Fruit fly (Drosophila melanogaster): Measurements from ENCODE around the gene Acat2.

Acat2 gene

dm6 chr3L:1302234-1302949, at the start of gene Acat2, which contains the start of gene Rac1:
Acat2 (plus strand) TSS chr3L:1302944.
Rac1 (minus strand) TSS chr3L:1302683.
- no peak for TF ChIP-seq CG33017 (tag; optimal IDR thresholded peaks at IDR 0.05)
- TF ChIP-seq CG5204 (GFP tag; optimal IDR thresholded peaks at IDR 0.05): no peak
- peak; percentile 29 for TF ChIP-seq CG1620 (GFP tag; optimal IDR thresholded peaks at IDR 0.05)
- no peak for TF ChIP-seq Hr96 (GFP tag; optimal IDR thresholded peaks at IDR 0.05)
- no peak for TF ChIP-seq Clk (GFP tag; optimal IDR thresholded peaks at IDR 0.05)
- peak; percentile 17 for TF ChIP-seq CG14711 (tag; optimal IDR thresholded peaks at IDR 0.05)
- TF ChIP-seq CG12768 (GFP tag; optimal IDR thresholded peaks at IDR 0.05): no peak
- TF ChIP-seq CG7101 (tag; optimal IDR thresholded peaks at IDR 0.05): no peak
- TF ChIP-seq bab1 (GFP tag; optimal IDR thresholded peaks at IDR 0.05): peak; percentile 44
- no peak for TF ChIP-seq Mnt (GFP tag; optimal IDR thresholded peaks at IDR 0.05)
- no peak for TF ChIP-seq kay (GFP tag; ENCODE audit: borderline replicate concordance)
- no peak for TF ChIP-seq pad (GFP tag; optimal IDR thresholded peaks at IDR 0.05)
- peak; percentile 3 for TF ChIP-seq CG11617 (GFP tag; optimal IDR thresholded peaks at IDR 0.05)

dm6 chr3L:1256061-1256780, 46.5 kb upstream of the Acat2 start, which contains the start of gene tfc:
tfc (plus strand) TSS chr3L:1256449.
- TF ChIP-seq cnc (optimal IDR thresholded peaks at IDR 0.05) (no peak), cic (GFP tag; optimal IDR thresholded peaks at IDR 0.05) (no peak), bab1 (GFP tag; optimal IDR thresholded peaks at IDR 0.05) (no peak), CG12768 (GFP tag; optimal IDR thresholded peaks at IDR 0.05) (no peak), CG11617 (GFP tag; optimal IDR thresholded peaks at IDR 0.05) (no peak), Crg-1 (GFP tag; optimal IDR thresholded peaks at IDR 0.05) (no peak), Hr96 (GFP tag; optimal IDR thresholded peaks at IDR 0.05) (no peak), toe (GFP tag; optimal IDR thresholded peaks at IDR 0.05) (no peak), kay (GFP tag; ENCODE audit: borderline replicate concordance) (no peak), Mnt (GFP tag; optimal IDR thresholded peaks at IDR 0.05) (no peak), tj (GFP tag; optimal IDR thresholded peaks at IDR 0.05) (no peak), CG7045 (GFP tag; optimal IDR thresholded peaks at IDR 0.05) (no peak), CG7101 (tag; optimal IDR thresholded peaks at IDR 0.05) (no peak), ovo (GFP tag; optimal IDR thresholded peaks at IDR 0.05) (no peak)

DNA sequence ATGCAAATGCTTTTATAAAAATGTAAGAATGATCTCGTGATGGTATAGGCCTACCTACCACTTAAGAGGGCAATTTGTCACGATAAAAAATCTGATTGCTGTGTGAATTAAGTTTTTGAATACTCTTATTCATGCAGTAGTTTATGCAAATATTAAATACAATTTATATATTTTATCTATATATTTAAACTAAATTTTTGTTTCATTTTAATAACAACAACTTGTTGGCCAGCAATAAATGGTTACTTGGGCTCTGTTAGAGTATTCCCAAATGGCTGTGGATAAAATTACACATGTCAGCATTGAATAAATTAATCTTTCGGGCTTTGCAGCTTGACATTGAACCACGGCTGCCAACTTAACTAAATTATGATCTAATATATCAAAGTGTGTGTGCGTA, 44.2 kb upstream of the Acat2 start:
- no peak for TF ChIP-seq kay (GFP tag; ENCODE audit: borderline replicate concordance)
- no peak for TF ChIP-seq CG11617 (GFP tag; optimal IDR thresholded peaks at IDR 0.05)
- TF ChIP-seq toe (GFP tag; optimal IDR thresholded peaks at IDR 0.05): no peak
- no peak for TF ChIP-seq cnc (optimal IDR thresholded peaks at IDR 0.05)
- no peak for TF ChIP-seq Hr96 (GFP tag; optimal IDR thresholded peaks at IDR 0.05)

DNA sequence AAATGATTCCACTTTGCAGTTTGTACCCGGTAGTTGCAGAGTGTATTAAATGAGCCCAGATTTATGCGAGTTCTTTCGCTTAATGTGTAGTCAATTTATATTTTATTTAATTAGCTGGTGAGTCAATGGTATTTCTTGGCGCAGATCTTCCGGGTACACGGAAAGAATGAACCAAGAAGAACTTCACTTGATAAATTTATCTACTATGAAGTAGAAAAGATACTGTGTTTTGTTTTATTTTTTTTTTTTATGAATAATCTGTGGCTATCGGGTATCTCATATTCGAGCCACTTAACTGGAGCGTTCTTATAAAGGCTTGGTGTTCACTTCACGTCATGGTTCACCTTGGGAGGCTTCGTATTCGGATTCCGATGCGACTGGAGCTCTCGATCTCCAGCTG, 37.7 kb upstream of the Acat2 start:
- no peak for TF ChIP-seq bab1 (GFP tag; optimal IDR thresholded peaks at IDR 0.05)
- TF ChIP-seq CG11617 (GFP tag; optimal IDR thresholded peaks at IDR 0.05): no peak
- TF ChIP-seq toe (GFP tag; optimal IDR thresholded peaks at IDR 0.05): no peak
- TF ChIP-seq pad (GFP tag; optimal IDR thresholded peaks at IDR 0.05): no peak
- no peak for TF ChIP-seq kay (GFP tag; ENCODE audit: borderline replicate concordance)

DNA sequence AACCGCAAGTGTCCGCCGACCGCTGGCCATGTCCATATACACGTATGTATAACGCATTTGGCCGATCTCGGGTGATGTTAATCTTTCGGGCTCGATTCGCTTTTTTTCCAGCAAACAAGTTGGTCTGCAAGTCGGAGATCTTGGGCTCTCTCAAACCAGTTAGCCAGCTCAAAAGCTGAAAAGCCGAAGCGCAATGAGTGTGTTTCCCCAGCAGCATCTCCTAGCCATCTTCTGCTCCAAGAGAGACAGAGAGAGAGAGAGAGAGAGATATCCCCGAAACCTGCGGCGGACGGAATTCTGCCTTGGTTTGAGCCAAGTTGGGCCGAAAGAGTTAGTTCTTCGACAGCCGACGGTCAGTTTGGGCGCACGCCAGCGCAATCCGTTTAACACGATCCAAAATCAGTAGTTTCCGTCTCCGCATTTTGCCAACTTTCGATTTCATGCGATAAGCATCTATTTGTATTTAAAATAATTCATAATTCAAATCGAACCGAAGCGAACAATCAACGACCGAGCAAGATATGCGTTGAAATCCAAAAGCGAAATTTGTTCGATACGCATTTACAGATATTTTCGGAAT, 37.2 kb upstream of the Acat2 start:
- TF ChIP-seq CG1620 (GFP tag; optimal IDR thresholded peaks at IDR 0.05): no peak
- no peak for TF ChIP-seq pad (GFP tag; optimal IDR thresholded peaks at IDR 0.05)
- no peak for TF ChIP-seq toe (GFP tag; optimal IDR thresholded peaks at IDR 0.05)
- peak; percentile 34 for TF ChIP-seq kay (GFP tag; ENCODE audit: borderline replicate concordance)
- no peak for TF ChIP-seq Hr96 (GFP tag; optimal IDR thresholded peaks at IDR 0.05)

DNA sequence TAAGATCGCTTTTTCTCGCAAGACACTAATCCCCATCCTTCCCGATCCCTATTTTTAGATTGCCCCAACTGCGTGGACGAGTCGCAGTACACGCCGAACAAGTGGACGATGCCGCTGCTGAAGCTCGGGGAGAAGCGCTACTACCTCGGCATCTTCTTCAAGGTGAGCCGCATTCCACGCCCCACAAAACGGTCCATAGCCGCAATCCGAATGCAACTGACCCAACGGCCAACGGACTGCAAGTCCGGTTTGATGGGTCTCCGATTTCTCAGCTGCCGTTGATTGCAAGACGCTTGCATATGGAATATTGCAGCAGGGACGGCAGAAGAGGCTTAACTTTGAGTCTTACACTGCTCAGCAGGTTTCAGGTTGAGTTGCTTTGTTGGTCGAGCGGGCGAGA, 33.7 kb upstream of the Acat2 start:
- TF ChIP-seq CG7101 (tag; optimal IDR thresholded peaks at IDR 0.05) (no peak), CG14711 (tag; optimal IDR thresholded peaks at IDR 0.05) (no peak), CG33017 (tag; optimal IDR thresholded peaks at IDR 0.05) (no peak), CG7045 (GFP tag; optimal IDR thresholded peaks at IDR 0.05) (no peak), CG12768 (GFP tag; optimal IDR thresholded peaks at IDR 0.05) (no peak), ovo (GFP tag; optimal IDR thresholded peaks at IDR 0.05) (no peak), Hr96 (GFP tag; optimal IDR thresholded peaks at IDR 0.05) (no peak), toe (GFP tag; optimal IDR thresholded peaks at IDR 0.05) (no peak)

dm6 chr3L:1275767-1276166, 27.0 kb upstream of the Acat2 start, which contains the start of gene CG32333:
CG32333 (plus strand) TSS chr3L:1275956.
- TF ChIP-seq ovo (GFP tag; optimal IDR thresholded peaks at IDR 0.05): no peak
- no peak for TF ChIP-seq tj (GFP tag; optimal IDR thresholded peaks at IDR 0.05)
- no peak for TF ChIP-seq kay (GFP tag; ENCODE audit: borderline replicate concordance)
- no peak for TF ChIP-seq CG11617 (GFP tag; optimal IDR thresholded peaks at IDR 0.05)
- TF ChIP-seq cic (GFP tag; optimal IDR thresholded peaks at IDR 0.05): no peak
- TF ChIP-seq CG12768 (GFP tag; optimal IDR thresholded peaks at IDR 0.05): no peak
- no peak for TF ChIP-seq CG33017 (tag; optimal IDR thresholded peaks at IDR 0.05)
- no peak for TF ChIP-seq Clk (GFP tag; optimal IDR thresholded peaks at IDR 0.05)
- no peak for TF ChIP-seq toe (GFP tag; optimal IDR thresholded peaks at IDR 0.05)
- TF ChIP-seq CG1620 (GFP tag; optimal IDR thresholded peaks at IDR 0.05): no peak
- TF ChIP-seq pad (GFP tag; optimal IDR thresholded peaks at IDR 0.05): no peak
- no peak for TF ChIP-seq Crg-1 (GFP tag; optimal IDR thresholded peaks at IDR 0.05)
- TF ChIP-seq bab1 (GFP tag; optimal IDR thresholded peaks at IDR 0.05): no peak
- TF ChIP-seq CG7101 (tag; optimal IDR thresholded peaks at IDR 0.05): no peak
